Fruit fly (Drosophila melanogaster) whole organism, embryonic: ENCODE data around the gene CG34462.

Experiments used
- ATbp ChIP-seq: fragments of 200-800 bp; sonication (Bioruptor generic); optimal IDR thresholded peaks from 2 replicates; lab custom pipeline; 2017; ENCODE audit warnings: missing biosample characterization, mild to moderate bottlenecking, missing genetic modification characterization, missing genetic modification reagents
- Aef1 ChIP-seq: fragments of 200-800 bp; sonication (Bioruptor generic); IDR thresholded peaks from 3 replicates; pipeline ENCODE4 v1.3.6; 2022; ENCODE audit warnings: missing biosample characterization, missing genetic modification characterization
- CG10543 ChIP-seq: fragments of 200-800 bp; sonication (Bioruptor generic); optimal IDR thresholded peaks from 3 replicates; lab custom pipeline; 2017; ENCODE audit warnings: missing biosample characterization, mild to moderate bottlenecking, missing genetic modification characterization, moderate library complexity
- CG10565 ChIP-seq: fragments of 200-800 bp; sonication (Bioruptor generic); optimal IDR thresholded peaks from 3 replicates; lab custom pipeline; 2016; ENCODE audit warnings: missing biosample characterization, mild to moderate bottlenecking, missing genetic modification characterization
- CG10959 ChIP-seq: fragments of 200-800 bp; sonication (Bioruptor generic); IDR thresholded peaks from 2 replicates; pipeline ENCODE4 v1.3.6; 2022; ENCODE audit warnings: missing biosample characterization, missing genetic modification characterization
- CG11085 ChIP-seq: fragments of 200-800 bp; sonication (Bioruptor generic); IDR thresholded peaks from 2 replicates; pipeline ENCODE4 v1.3.6; 2022; ENCODE audit warnings: missing biosample characterization, missing genetic modification characterization
- CG11504 ChIP-seq: fragments of 200-800 bp; sonication (Bioruptor generic); optimal IDR thresholded peaks from 3 replicates; lab custom pipeline; 2019; ENCODE audit warnings: missing biosample characterization, mild to moderate bottlenecking, missing genetic modification characterization, moderate library complexity
- CG11560 ChIP-seq: fragments of 200-800 bp; sonication (Bioruptor generic); IDR thresholded peaks from 3 replicates; pipeline ENCODE4 v1.3.6; 2022; ENCODE audit warnings: missing biosample characterization, missing genetic modification characterization
- CG11723 ChIP-seq: fragments of 200-800 bp; sonication (Bioruptor generic); optimal IDR thresholded peaks from 2 replicates; lab custom pipeline; 2017; ENCODE audit warnings: missing biosample characterization, mild to moderate bottlenecking, missing genetic modification characterization
- CG13287 ChIP-seq: fragments of 200-800 bp; sonication (Bioruptor generic); IDR thresholded peaks from 2 replicates; pipeline ENCODE4 v1.3.6; 2022; ENCODE audit warnings: missing biosample characterization, missing genetic modification characterization; ENCODE audit not compliant: partially characterized antibody
- CG17612 ChIP-seq: fragments of 200-800 bp; sonication (Bioruptor generic); IDR thresholded peaks from 2 replicates; pipeline ENCODE4 v1.3.6; 2022; ENCODE audit warnings: missing biosample characterization, missing genetic modification characterization
- CG2120 ChIP-seq: fragments of 200-800 bp; sonication (Bioruptor generic); optimal IDR thresholded peaks from 3 replicates; lab custom pipeline; 2016; ENCODE audit warnings: missing biosample characterization, missing genetic modification characterization
- CG2202 ChIP-seq: fragments of 200-800 bp; sonication (Bioruptor generic); optimal IDR thresholded peaks from 2 replicates; lab custom pipeline; 2018; ENCODE audit warnings: missing biosample characterization, mild to moderate bottlenecking, missing genetic modification characterization
- CG31388 ChIP-seq: fragments of 200-800 bp; sonication (Bioruptor generic); optimal IDR thresholded peaks from 2 replicates; lab custom pipeline; 2016; ENCODE audit warnings: missing biosample characterization, missing genetic modification characterization
- CG33213 ChIP-seq: fragments of 200-800 bp; sonication (Bioruptor generic); optimal IDR thresholded peaks from 3 replicates; lab custom pipeline; 2016; ENCODE audit warnings: missing biosample characterization, missing genetic modification characterization
- CG3407 ChIP-seq: fragments of 200-800 bp; sonication (Bioruptor generic); optimal IDR thresholded peaks from 2 replicates; lab custom pipeline; 2018; ENCODE audit warnings: missing biosample characterization, mild to moderate bottlenecking, missing genetic modification characterization
- CG3995 ChIP-seq: fragments of 200-800 bp; sonication (Bioruptor generic); optimal IDR thresholded peaks from 3 replicates; lab custom pipeline; 2016; ENCODE audit warnings: missing biosample characterization, missing genetic modification characterization
- CG4617 ChIP-seq: fragments of 200-800 bp; sonication (Bioruptor generic); optimal IDR thresholded peaks from 3 replicates; lab custom pipeline; 2016; ENCODE audit warnings: missing biosample characterization, missing genetic modification characterization, borderline replicate concordance
- CG5245 ChIP-seq: fragments of 200-800 bp; sonication (Bioruptor generic); optimal IDR thresholded peaks from 3 replicates; lab custom pipeline; 2016; ENCODE audit warnings: missing biosample characterization, missing genetic modification characterization
- CG6683 ChIP-seq: fragments of 200-800 bp; sonication (Bioruptor generic); optimal IDR thresholded peaks from 2 replicates; lab custom pipeline; 2017; ENCODE audit warnings: missing biosample characterization, mild to moderate bottlenecking, missing genetic modification characterization, missing genetic modification reagents
- CG6854 ChIP-seq: fragments of 200-800 bp; sonication (Bioruptor generic); optimal IDR thresholded peaks from 3 replicates; lab custom pipeline; 2017; ENCODE audit warnings: missing biosample characterization, mild to moderate bottlenecking, missing genetic modification characterization
- CG7928 ChIP-seq: fragments of 200-800 bp; sonication (Bioruptor generic); optimal IDR thresholded peaks from 2 replicates; lab custom pipeline; 2017; ENCODE audit warnings: missing biosample characterization, mild to moderate bottlenecking, missing genetic modification characterization
- CG8290 ChIP-seq, 3 experiments: fragments of 200-800 bp; sonication (Bioruptor generic); optimal IDR thresholded peaks; 2 replicates each; lab custom pipeline; 2016 to 2019; ENCODE audit warnings: missing biosample characterization in 3 of 3, missing genetic modification characterization in 3 of 3, mild to moderate bottlenecking in 2 of 3, moderate library complexity in 1 of 3
- CG8388 ChIP-seq: fragments of 200-800 bp; sonication (Bioruptor generic); optimal IDR thresholded peaks from 2 replicates; lab custom pipeline; 2019; ENCODE audit warnings: missing biosample characterization, mild to moderate bottlenecking, missing genetic modification characterization, moderate library complexity
- CHES-1-like ChIP-seq: fragments of 200-800 bp; sonication (Bioruptor generic); optimal IDR thresholded peaks from 2 replicates; lab custom pipeline; 2016; ENCODE audit warnings: missing biosample characterization, missing genetic modification characterization
- Dek ChIP-seq: fragments of 200-800 bp; sonication (Bioruptor generic); optimal IDR thresholded peaks from 3 replicates; lab custom pipeline; 2019; ENCODE audit warnings: missing biosample characterization, mild to moderate bottlenecking, missing genetic modification characterization, moderate library complexity
- GATAe ChIP-seq: fragments of 200-800 bp; sonication (Bioruptor generic); conservative IDR thresholded peaks from 2 replicates; pipeline ENCODE4 v1.3.6; 2022; ENCODE audit warnings: missing biosample characterization, missing genetic modification characterization
- Lim3 ChIP-seq: fragments of 200-800 bp; sonication (Bioruptor generic); IDR thresholded peaks from 2 replicates; pipeline ENCODE4 v1.3.6; 2022; ENCODE audit warnings: missing biosample characterization, missing genetic modification characterization
- Mad ChIP-seq: fragments of 200-800 bp; sonication (Bioruptor generic); optimal IDR thresholded peaks from 2 replicates; lab custom pipeline; 2016; ENCODE audit warnings: missing biosample characterization, missing genetic modification characterization
- Myb ChIP-seq: fragments of 200-800 bp; sonication (Bioruptor generic); optimal IDR thresholded peaks from 2 replicates; lab custom pipeline; 2016; ENCODE audit warnings: missing biosample characterization, missing genetic modification characterization
- Nf-YB ChIP-seq: fragments of 200-800 bp; sonication (Bioruptor generic); optimal IDR thresholded peaks from 3 replicates; lab custom pipeline; 2019; ENCODE audit warnings: missing biosample characterization, mild to moderate bottlenecking, missing genetic modification characterization, moderate library complexity
- Oaz ChIP-seq: fragments of 200-800 bp; sonication (Bioruptor generic); IDR thresholded peaks from 2 replicates; pipeline ENCODE4 v1.3.6; 2022; ENCODE audit warnings: missing biosample characterization, missing genetic modification characterization
- Sox100B ChIP-seq: fragments of 200-800 bp; sonication (Bioruptor generic); optimal IDR thresholded peaks from 3 replicates; lab custom pipeline; 2018; ENCODE audit warnings: missing biosample characterization, mild to moderate bottlenecking, missing genetic modification characterization
- Xrp1 ChIP-seq: fragments of 200-800 bp; sonication (Bioruptor generic); IDR thresholded peaks from 2 replicates; pipeline ENCODE4 v1.3.6; 2022; ENCODE audit warnings: missing biosample characterization, missing genetic modification characterization
- amos ChIP-seq: fragments of 200-800 bp; sonication (Bioruptor generic); IDR thresholded peaks from 2 replicates; pipeline ENCODE4 v1.3.6; 2022; ENCODE audit warnings: missing biosample characterization, missing genetic modification characterization; ENCODE audit not compliant: partially characterized antibody
- bigmax ChIP-seq: fragments of 200-800 bp; sonication (Bioruptor generic); optimal IDR thresholded peaks from 2 replicates; lab custom pipeline; 2018; ENCODE audit warnings: missing biosample characterization, mild to moderate bottlenecking, missing genetic modification characterization
- dan ChIP-seq: fragments of 200-800 bp; sonication (Bioruptor generic); IDR thresholded peaks from 2 replicates; pipeline ENCODE4 v1.3.6; 2022; ENCODE audit warnings: missing biosample characterization, missing genetic modification characterization
- ewg ChIP-seq: fragments of 200-800 bp; sonication (Bioruptor generic); optimal IDR thresholded peaks from 3 replicates; lab custom pipeline; 2017; ENCODE audit warnings: mild to moderate bottlenecking, missing biosample characterization, missing genetic modification reagents, missing genetic modification characterization
- exex ChIP-seq: fragments of 200-800 bp; sonication (Bioruptor generic); optimal IDR thresholded peaks from 4 replicates; lab custom pipeline; 2018; ENCODE audit warnings: missing biosample characterization, mild to moderate bottlenecking, missing genetic modification characterization, moderate library complexity
- fd64A ChIP-seq: fragments of 200-800 bp; sonication (Bioruptor generic); optimal IDR thresholded peaks from 3 replicates; lab custom pipeline; 2018; ENCODE audit warnings: missing biosample characterization, mild to moderate bottlenecking, missing genetic modification characterization
- fd96Cb ChIP-seq: fragments of 200-800 bp; sonication (Bioruptor generic); optimal IDR thresholded peaks from 2 replicates; lab custom pipeline; 2018; ENCODE audit warnings: missing biosample characterization, mild to moderate bottlenecking, missing genetic modification characterization, moderate library complexity
- gsb ChIP-seq: fragments of 200-800 bp; sonication (Bioruptor generic); IDR thresholded peaks from 2 replicates; pipeline ENCODE4 v1.3.6; 2022; ENCODE audit warnings: missing biosample characterization, missing genetic modification characterization
- h ChIP-seq: fragments of >200 bp; optimal IDR thresholded peaks from 2 replicates; lab custom pipeline; 2017
- jumu ChIP-seq: fragments of 200-800 bp; sonication (Bioruptor generic); optimal IDR thresholded peaks from 3 replicates; lab custom pipeline; 2016; ENCODE audit warnings: missing biosample characterization, missing genetic modification characterization
- ken ChIP-seq: fragments of 200-800 bp; sonication (Bioruptor generic); IDR thresholded peaks from 3 replicates; pipeline ENCODE4 v1.3.6; 2022; ENCODE audit warnings: missing biosample characterization, missing genetic modification characterization
- maf-S ChIP-seq: fragments of 200-800 bp; sonication (Bioruptor generic); optimal IDR thresholded peaks from 2 replicates; lab custom pipeline; 2016; ENCODE audit warnings: missing biosample characterization, missing genetic modification characterization
- nerfin-2 ChIP-seq: fragments of 200-800 bp; sonication (Bioruptor generic); IDR thresholded peaks from 2 replicates; pipeline ENCODE4 v1.3.6; 2022; ENCODE audit warnings: missing biosample characterization, missing genetic modification characterization; ENCODE audit not compliant: partially characterized antibody
- odd ChIP-seq: fragments of 200-800 bp; sonication (Bioruptor generic); optimal IDR thresholded peaks from 2 replicates; lab custom pipeline; 2017; ENCODE audit warnings: missing biosample characterization, mild to moderate bottlenecking, missing genetic modification characterization
- slbo ChIP-seq: fragments of 200-800 bp; sonication (Bioruptor generic); IDR thresholded peaks from 2 replicates; pipeline ENCODE4 v1.3.6; 2022; ENCODE audit warnings: missing biosample characterization, missing genetic modification characterization
- tx ChIP-seq: fragments of 200-800 bp; sonication (Bioruptor generic); optimal IDR thresholded peaks from 2 replicates; lab custom pipeline; 2016; ENCODE audit warnings: missing biosample characterization, missing genetic modification characterization
- usp ChIP-seq: fragments of >200 bp; optimal IDR thresholded peaks from 2 replicates; lab custom pipeline; 2017; ENCODE audit warnings: missing biosample characterization, missing genetic modification characterization

The CG34462 gene

DNA sequence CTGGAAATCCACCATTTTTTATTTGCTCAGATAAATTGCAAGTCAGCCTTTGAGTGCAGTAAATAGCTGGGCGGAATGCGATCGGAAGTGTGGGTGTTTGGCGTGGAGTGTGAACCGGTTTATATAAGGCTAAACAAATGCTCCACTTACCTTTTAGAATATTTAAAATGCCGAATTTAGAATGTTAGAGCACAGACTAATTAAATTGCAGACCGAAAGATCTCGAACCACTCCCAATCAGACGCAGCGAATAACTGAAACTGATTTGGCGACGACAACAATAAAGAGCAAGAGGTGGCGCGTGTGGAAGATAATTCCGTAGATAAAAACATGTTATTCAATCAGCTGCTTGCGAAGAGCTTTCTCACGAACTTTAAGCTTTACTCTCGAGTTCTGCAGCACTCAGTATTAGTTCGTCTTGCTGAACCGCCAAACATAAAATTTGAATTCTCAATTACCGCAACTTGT is 32.3 kb downstream of the CG34462 start, which contains the start of gene Idh (continued):
- TF ChIP-seq Aef1 (GFP tag; lab: Robert Waterston, UW) (0 out of 3 replicates have a peak, but pooled peaks have one; percentile 15), Oaz (GFP tag; lab: Robert Waterston, UW) (no peak), Lim3 (GFP tag; lab: Robert Waterston, UW) (no peak), CG33213 (GFP tag; lab: Kevin White, UChicago) (no peak), usp (GFP tag; lab: Kevin White, UChicago) (no peak), ATbp (no peak), ken (GFP tag; lab: Robert Waterston, UW) (peak; percentile 38; the same call in 1 of the 3 replicates), CG17612 (no peak), ewg (no peak), CG5245 (GFP tag; lab: Kevin White, UChicago) (no peak), CG10543 (GFP tag; lab: Kevin White, UChicago) (peak; percentile 46), CG7928 (no peak), CG10565 (GFP tag; lab: Kevin White, UChicago) (no peak), CHES-1-like (GFP tag; lab: Kevin White, UChicago) (peak; percentile 1), gsb (GFP tag; lab: Robert Waterston, UW) (no peak), CG2120 (peak; percentile 23), CG11085 (GFP tag; lab: Robert Waterston, UW) (no peak), CG8290 (GFP tag; optimal IDR thresholded peaks at IDR 0.05; lab: Kevin White, UChicago) (no peak), CG8290 (tag; optimal IDR thresholded peaks at IDR 0.05; lab: Kevin White, UChicago) (peak in 1 of 2 experiments; percentile 73), Dek (tag; lab: Kevin White, UChicago) (no peak), CG3407 (GFP tag; lab: Kevin White, UChicago) (no peak), dan (GFP tag; lab: Robert Waterston, UW) (no peak), CG10959 (GFP tag; lab: Robert Waterston, UW) (no peak), slbo (GFP tag; lab: Robert Waterston, UW) (no peak), fd64A (GFP tag; lab: Kevin White, UChicago) (no peak), CG11560 (tag; lab: Robert Waterston, UW) (no peak), maf-S (GFP tag; lab: Kevin White, UChicago) (no peak), odd (GFP tag; lab: Kevin White, UChicago) (peak; percentile 29), CG8388 (no peak), CG2202 (tag; lab: Kevin White, UChicago) (no peak), CG4617 (no peak), CG6854 (GFP tag; lab: Kevin White, UChicago) (peak; percentile 22), h (lab: Kevin White, UChicago) (no peak), exex (tag; lab: Kevin White, UChicago) (peak; percentile 46), CG13287 (peak; percentile 74), fd96Cb (no peak), Mad (GFP tag; lab: Kevin White, UChicago) (no peak), CG31388 (no peak), CG11504 (tag; lab: Kevin White, UChicago) (no peak), tx (GFP tag; lab: Kevin White, UChicago) (no peak), Sox100B (GFP tag; lab: Kevin White, UChicago) (no peak), Myb (peak; percentile 26), jumu (GFP tag; lab: Kevin White, UChicago) (no peak), Nf-YB (GFP tag; lab: Kevin White, UChicago) (no peak), bigmax (GFP tag; lab: Kevin White, UChicago) (no peak), nerfin-2 (GFP tag; lab: Robert Waterston, UW) (peak; percentile 38; the same call in 1 of the 2 replicates), CG6683 (GFP tag; lab: Kevin White, UChicago) (peak; percentile 5), CG3995 (no peak), Xrp1 (GFP tag; lab: Robert Waterston, UW) (no peak), amos (peak; percentile 59; the same call in 1 of the 2 replicates), GATAe (GFP tag; lab: Robert Waterston, UW) (no peak), CG11723 (GFP tag; lab: Kevin White, UChicago) (no peak)
